Comparison of ENCODE assay signal across 2 worm cellular contexts in the genomic region with DNA sequence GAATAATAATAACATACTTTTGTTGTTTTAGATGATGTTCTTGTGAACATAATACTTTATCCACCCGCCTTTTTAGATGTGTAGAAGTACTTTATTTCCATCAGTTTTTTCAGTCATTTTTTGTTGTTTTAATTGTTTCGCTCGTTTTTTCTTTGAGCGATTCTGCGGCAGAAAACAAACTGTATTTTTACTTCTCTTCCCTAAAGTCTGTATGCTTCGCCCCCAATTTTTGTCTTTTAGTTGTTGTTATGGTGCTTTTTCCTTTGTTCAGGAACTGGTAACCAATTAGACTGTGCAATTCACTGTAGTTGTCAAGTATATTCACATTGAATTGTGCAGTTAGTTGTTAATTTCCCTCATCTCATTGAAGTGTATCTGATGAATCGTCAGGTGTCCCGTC.
A peak's percentile ranks its signal among the peaks of the same experiment; 100 is the strongest.
TF ChIP-seq lines count a peak whose summit lies in the region.

No protein-coding gene starts in this region.

TF ChIP-seq in whole organism, L4 larva, 104 proteins besides CTCF, POLR2A, EP300 and RAD21:
- no peak for TF ChIP-seq dmd-9 (GFP tag; IDR thresholded peaks at IDR 0.05; lab: Robert Waterston, UW)
- TF ChIP-seq snpc-1.2 (GFP tag; IDR thresholded peaks at IDR 0.05; lab: Robert Waterston, UW): peak; percentile 77
- no peak for TF ChIP-seq egl-27 (tag; optimal IDR thresholded peaks at IDR 0.05; lab: Kevin White, UChicago)
- no peak for TF ChIP-seq daf-8 (GFP tag; IDR thresholded peaks at IDR 0.05; lab: Robert Waterston, UW)
- no peak for TF ChIP-seq nhr-76 (tag; optimal IDR thresholded peaks at IDR 0.05; lab: Kevin White, UChicago)
- TF ChIP-seq lin-38 (GFP tag; IDR thresholded peaks at IDR 0.05; lab: Robert Waterston, UW): peak; percentile 64
- no peak for TF ChIP-seq T20F7.1 (GFP tag; optimal IDR thresholded peaks at IDR 0.05; lab: Kevin White, UChicago)
- no peak for TF ChIP-seq daf-19 (GFP tag; conservative IDR thresholded peaks at IDR 0.05; lab: Robert Waterston, UW)
- no peak for TF ChIP-seq skn-1 (tag; optimal IDR thresholded peaks at IDR 0.05; lab: Kevin White, UChicago)
- no peak for TF ChIP-seq saeg-2 (GFP tag; IDR thresholded peaks at IDR 0.05; lab: Robert Waterston, UW)
- TF ChIP-seq pha-4 (GFP tag; IDR thresholded peaks at IDR 0.05; lab: Robert Waterston, UW): peak; percentile 18; the same call in 1 of the 2 replicates
- TF ChIP-seq pha-4 (tag; optimal IDR thresholded peaks at IDR 0.05; lab: Kevin White, UChicago): no peak
- no peak for TF ChIP-seq dmd-6 (GFP tag; IDR thresholded peaks at IDR 0.05; lab: Robert Waterston, UW)
- no peak for TF ChIP-seq nhr-237 (tag; optimal IDR thresholded peaks at IDR 0.05; lab: Kevin White, UChicago)
- TF ChIP-seq lin-39 (tag; optimal IDR thresholded peaks at IDR 0.05; lab: Kevin White, UChicago): no peak
- TF ChIP-seq jun-1 (tag; optimal IDR thresholded peaks at IDR 0.05; lab: Kevin White, UChicago): no peak
- no peak for TF ChIP-seq pqm-1 (tag; optimal IDR thresholded peaks at IDR 0.05; lab: Kevin White, UChicago)
- TF ChIP-seq mxl-3 (GFP tag; optimal IDR thresholded peaks at IDR 0.05; lab: Kevin White, UChicago): no peak
- no peak for TF ChIP-seq T26A8.4 (GFP tag; IDR thresholded peaks at IDR 0.05; lab: Robert Waterston, UW)
- TF ChIP-seq lin-1 (GFP tag; IDR thresholded peaks at IDR 0.05; lab: Robert Waterston, UW): 0 out of 2 replicates have a peak, but pooled peaks have one; percentile 8
- TF ChIP-seq zfp-2 (tag; optimal IDR thresholded peaks at IDR 0.05; lab: Kevin White, UChicago): no peak
- no peak for TF ChIP-seq zip-11 (GFP tag; IDR thresholded peaks at IDR 0.05; lab: Robert Waterston, UW)
- TF ChIP-seq mxl-2 (GFP tag; conservative IDR thresholded peaks at IDR 0.05; lab: Robert Waterston, UW): 0 out of 2 replicates have a peak, but pooled peaks have one; percentile 43
- no peak for TF ChIP-seq F44E2.7 (GFP tag; IDR thresholded peaks at IDR 0.05; lab: Robert Waterston, UW)
- no peak for TF ChIP-seq unc-62 (GFP tag; optimal IDR thresholded peaks at IDR 0.05 in 1 of 2; lab: Kevin White, UChicago)
- no peak for TF ChIP-seq unc-62 (tag; optimal IDR thresholded peaks at IDR 0.05; lab: Kevin White, UChicago)
- TF ChIP-seq fkh-10 (GFP tag; optimal IDR thresholded peaks at IDR 0.05; lab: Kevin White, UChicago): no peak
- no peak for TF ChIP-seq ceh-44 (GFP tag; IDR thresholded peaks at IDR 0.05; lab: Robert Waterston, UW)
- TF ChIP-seq F49E8.2 (tag; optimal IDR thresholded peaks at IDR 0.05; lab: Kevin White, UChicago; ENCODE audit: borderline replicate concordance): peak; percentile 51
- no peak for TF ChIP-seq hlh-11 (tag; optimal IDR thresholded peaks at IDR 0.05; lab: Kevin White, UChicago)
- TF ChIP-seq madf-5 (GFP tag; IDR thresholded peaks at IDR 0.05; lab: Robert Waterston, UW): no peak
- peak; percentile 10 for TF ChIP-seq spr-3 (GFP tag; optimal IDR thresholded peaks at IDR 0.05; lab: Kevin White, UChicago)
- no peak for TF ChIP-seq ZK337.2 (GFP tag; IDR thresholded peaks at IDR 0.05; lab: Robert Waterston, UW)
- TF ChIP-seq hlh-30 (tag; optimal IDR thresholded peaks at IDR 0.05; lab: Kevin White, UChicago; ENCODE audit: insufficient read depth): no peak
- peak; percentile 3 for TF ChIP-seq Y5F2A.4 (GFP tag; optimal IDR thresholded peaks at IDR 0.05; lab: Kevin White, UChicago)
- TF ChIP-seq mes-2 (tag; optimal IDR thresholded peaks at IDR 0.05; lab: Kevin White, UChicago; ENCODE audit: poor library complexity, severe bottlenecking): no peak
- TF ChIP-seq ceh-28 (tag; optimal IDR thresholded peaks at IDR 0.05; lab: Kevin White, UChicago): no peak
- TF ChIP-seq mdl-1 (tag; optimal IDR thresholded peaks at IDR 0.05; lab: Kevin White, UChicago): no peak
- no peak for TF ChIP-seq fos-1 (tag; optimal IDR thresholded peaks at IDR 0.05; lab: Kevin White, UChicago)
- no peak for TF ChIP-seq nhr-102 (tag; optimal IDR thresholded peaks at IDR 0.05; lab: Kevin White, UChicago)
- TF ChIP-seq tag-97 (GFP tag; IDR thresholded peaks at IDR 0.05; lab: Robert Waterston, UW): no peak

TF ChIP-seq in whole organism, young adult, 124 proteins besides CTCF, POLR2A, EP300 and RAD21 (continues in another document):
- TF ChIP-seq madf-8 (GFP tag; conservative IDR thresholded peaks at IDR 0.05; lab: Robert Waterston, UW): no peak
- peak; percentile 44 for TF ChIP-seq atf-7 (tag; optimal IDR thresholded peaks at IDR 0.05; lab: Kevin White, UChicago)
- TF ChIP-seq ztf-25 (GFP tag; IDR thresholded peaks at IDR 0.05; lab: Robert Waterston, UW): no peak
- no peak for TF ChIP-seq sea-2 (GFP tag; IDR thresholded peaks at IDR 0.05; lab: Robert Waterston, UW)
- no peak for TF ChIP-seq T07F8.4 (tag; optimal IDR thresholded peaks at IDR 0.05; lab: Kevin White, UChicago)
- TF ChIP-seq ZK185.1 (tag; optimal IDR thresholded peaks at IDR 0.05; lab: Kevin White, UChicago; ENCODE audit: poor library complexity, severe bottlenecking): no peak
- peak; percentile 70; the same call in 1 of the 2 replicates for TF ChIP-seq attf-6 (GFP tag; IDR thresholded peaks at IDR 0.05; lab: Robert Waterston, UW)
- peak; percentile 55 for TF ChIP-seq ceh-79 (tag; optimal IDR thresholded peaks at IDR 0.05; lab: Kevin White, UChicago)
- no peak for TF ChIP-seq Y79H2A.3 (GFP tag; conservative IDR thresholded peaks at IDR 0.05; lab: Robert Waterston, UW)
- no peak for TF ChIP-seq dpff-1 (tag; optimal IDR thresholded peaks at IDR 0.05; lab: Kevin White, UChicago)
- TF ChIP-seq bed-2 (GFP tag; IDR thresholded peaks at IDR 0.05; lab: Robert Waterston, UW): no peak
- no peak for TF ChIP-seq Y95B8A.8 (GFP tag; IDR thresholded peaks at IDR 0.05; lab: Robert Waterston, UW)
- TF ChIP-seq ceh-58 (GFP tag; IDR thresholded peaks at IDR 0.05; lab: Robert Waterston, UW): no peak
- no peak for TF ChIP-seq nhr-90 (tag; optimal IDR thresholded peaks at IDR 0.05; lab: Kevin White, UChicago)
- TF ChIP-seq sdz-38 (tag; optimal IDR thresholded peaks at IDR 0.05; lab: Kevin White, UChicago): no peak
- TF ChIP-seq mxl-1 (tag; optimal IDR thresholded peaks at IDR 0.05; lab: Kevin White, UChicago): peak; percentile 40
- no peak for TF ChIP-seq nhr-120 (GFP tag; IDR thresholded peaks at IDR 0.05; lab: Robert Waterston, UW)
- no peak for TF ChIP-seq fkh-3 (tag; optimal IDR thresholded peaks at IDR 0.05; lab: Kevin White, UChicago)
- no peak for TF ChIP-seq nhr-179 (tag; optimal IDR thresholded peaks at IDR 0.05; lab: Kevin White, UChicago)
- no peak for TF ChIP-seq ceh-27 (GFP tag; optimal IDR thresholded peaks at IDR 0.05; lab: Kevin White, UChicago)
- no peak for TF ChIP-seq lag-1 (GFP tag; IDR thresholded peaks at IDR 0.05; lab: Robert Waterston, UW)
- TF ChIP-seq B0019.2 (GFP tag; conservative IDR thresholded peaks at IDR 0.05; lab: Robert Waterston, UW): no peak
- no peak for TF ChIP-seq akir-1 (GFP tag; optimal IDR thresholded peaks at IDR 0.05; lab: Kevin White, UChicago)
- peak; percentile 71 for TF ChIP-seq nhr-27 (tag; optimal IDR thresholded peaks at IDR 0.05; lab: Kevin White, UChicago)
- no peak for TF ChIP-seq attf-5 (GFP tag; optimal IDR thresholded peaks at IDR 0.05; lab: Kevin White, UChicago)
- no peak for TF ChIP-seq attf-3 (GFP tag; conservative IDR thresholded peaks at IDR 0.05; lab: Robert Waterston, UW)
- no peak for TF ChIP-seq hrde-1 (tag; optimal IDR thresholded peaks at IDR 0.05; lab: Kevin White, UChicago; ENCODE audit: borderline replicate concordance)
- no peak for TF ChIP-seq sptf-2 (GFP tag; optimal IDR thresholded peaks at IDR 0.05; lab: Kevin White, UChicago)
- no peak for TF ChIP-seq gei-17 (GFP tag; optimal IDR thresholded peaks at IDR 0.05; lab: Kevin White, UChicago)
- no peak for TF ChIP-seq hmg-1.2 (GFP tag; IDR thresholded peaks at IDR 0.05; lab: Robert Waterston, UW)
- no peak for TF ChIP-seq F37B4.10 (GFP tag; IDR thresholded peaks at IDR 0.05; lab: Robert Waterston, UW)
- TF ChIP-seq snpc-3.4 (tag; optimal IDR thresholded peaks at IDR 0.05; lab: Kevin White, UChicago): no peak
- TF ChIP-seq F23B12.7 (tag; optimal IDR thresholded peaks at IDR 0.05; lab: Kevin White, UChicago; ENCODE audit: insufficient read depth): no peak
- no peak for TF ChIP-seq K11D2.4 (GFP tag; IDR thresholded peaks at IDR 0.05; lab: Robert Waterston, UW)
- TF ChIP-seq F57A8.1 (GFP tag; optimal IDR thresholded peaks at IDR 0.05; lab: Kevin White, UChicago): no peak
- no peak for TF ChIP-seq egl-44 (GFP tag; IDR thresholded peaks at IDR 0.05; lab: Robert Waterston, UW)
- TF ChIP-seq Y67H2A.10 (GFP tag; conservative IDR thresholded peaks at IDR 0.05; lab: Robert Waterston, UW): no peak
- TF ChIP-seq cebp-1 (GFP tag; IDR thresholded peaks at IDR 0.05; lab: Robert Waterston, UW): no peak
- peak; percentile 18 for TF ChIP-seq cebp-1 (tag; optimal IDR thresholded peaks at IDR 0.05; lab: Kevin White, UChicago)
- no peak for TF ChIP-seq zfh-2 (GFP tag; conservative IDR thresholded peaks at IDR 0.05; lab: Robert Waterston, UW)
- no peak for TF ChIP-seq F49E8.2 (tag; optimal IDR thresholded peaks at IDR 0.05; lab: Kevin White, UChicago; ENCODE audit: insufficient read depth)
- no peak for TF ChIP-seq Y53F4B.3 (GFP tag; IDR thresholded peaks at IDR 0.05; lab: Robert Waterston, UW)
- no peak for TF ChIP-seq C17E4.6 (GFP tag; IDR thresholded peaks at IDR 0.05; lab: Robert Waterston, UW)
- TF ChIP-seq ztf-18 (tag; optimal IDR thresholded peaks at IDR 0.05; lab: Kevin White, UChicago): no peak
- no peak for TF ChIP-seq egl-18 (GFP tag; IDR thresholded peaks at IDR 0.05; lab: Robert Waterston, UW)
- TF ChIP-seq F22D6.2 (tag; optimal IDR thresholded peaks at IDR 0.05; lab: Kevin White, UChicago): no peak
- no peak for TF ChIP-seq ama-1 (optimal IDR thresholded peaks at IDR 0.05; lab: Kevin White, UChicago)
- TF ChIP-seq ama-1 (GFP tag; optimal IDR thresholded peaks at IDR 0.05; lab: Kevin White, UChicago): no peak
- no peak for TF ChIP-seq die-1 (tag; optimal IDR thresholded peaks at IDR 0.05; lab: Kevin White, UChicago)
- TF ChIP-seq pbrm-1 (GFP tag; IDR thresholded peaks at IDR 0.05; lab: Robert Waterston, UW): no peak
- TF ChIP-seq F33H1.4 (GFP tag; IDR thresholded peaks at IDR 0.05; lab: Robert Waterston, UW): no peak
- TF ChIP-seq F39B2.1 (GFP tag; IDR thresholded peaks at IDR 0.05; lab: Robert Waterston, UW): 0 out of 2 replicates have a peak, but pooled peaks have one; percentile 31
- no peak for TF ChIP-seq ztf-26 (tag; optimal IDR thresholded peaks at IDR 0.05; lab: Kevin White, UChicago)
- TF ChIP-seq lin-40 (tag; optimal IDR thresholded peaks at IDR 0.05; lab: Kevin White, UChicago): no peak
- TF ChIP-seq snpc-1.3 (tag; optimal IDR thresholded peaks at IDR 0.05; lab: Kevin White, UChicago; ENCODE audit: insufficient read depth): peak; percentile 19

Comparison
In these comparisons a context has a peak if more than half of its experiments do, and no peak if none do; other contexts are left out.
1. Of the 7 proteins assayed by ChIP-seq in both whole organism, young adult and whole organism, L4 larva: peak only in whole organism, young adult: snpc-4 and unc-130; only in whole organism, L4 larva: F49E8.2; in both: none; in neither: 3; mixed calls (peak in some experiments, not most) for 1.